Fruit fly (Drosophila melanogaster) whole organism, pupa: ENCODE measurements around the gene Gart.

Source experiments
- CG10348 ChIP-seq: fragments of 200-800 bp; sonication (Bioruptor generic); IDR thresholded peaks from 2 replicates; pipeline ENCODE4 v1.3.6; 2022; ENCODE audit warnings: missing biosample characterization, missing genetic modification characterization
- CG13204 ChIP-seq: fragments of 200-800 bp; sonication (Bioruptor generic); optimal IDR thresholded peaks from 2 replicates; lab custom pipeline; 2018; ENCODE audit warnings: missing biosample characterization, mild to moderate bottlenecking, missing genetic modification characterization, moderate library complexity
- CG14655 ChIP-seq: fragments of 200-800 bp; sonication (Bioruptor generic); optimal IDR thresholded peaks from 3 replicates; lab custom pipeline; 2017; ENCODE audit warnings: mild to moderate bottlenecking, missing biosample characterization, missing genetic modification reagents, missing genetic modification characterization
- CG15710 ChIP-seq: fragments of 200-800 bp; sonication (Bioruptor generic); optimal IDR thresholded peaks from 2 replicates; lab custom pipeline; 2018; ENCODE audit warnings: missing biosample characterization, mild to moderate bottlenecking, missing genetic modification characterization, moderate library complexity
- CG32121 ChIP-seq: fragments of 200-800 bp; sonication (Bioruptor generic); IDR thresholded peaks from 2 replicates; pipeline ENCODE4 v1.3.6; 2022; ENCODE audit warnings: missing biosample characterization, missing genetic modification characterization
- CG4496 ChIP-seq: fragments of 200-800 bp; sonication (Bioruptor generic); IDR thresholded peaks from 3 replicates; pipeline ENCODE4 v1.3.6; 2022; ENCODE audit warnings: missing biosample characterization, missing genetic modification characterization
- CG9948 ChIP-seq: fragments of 200-800 bp; sonication (Bioruptor generic); optimal IDR thresholded peaks from 2 replicates; lab custom pipeline; 2018; ENCODE audit warnings: missing biosample characterization, mild to moderate bottlenecking, missing genetic modification characterization, moderate library complexity
- D1 ChIP-seq: fragments of 200-800 bp; sonication (Bioruptor generic); optimal IDR thresholded peaks from 2 replicates; lab custom pipeline; 2018; ENCODE audit warnings: missing biosample characterization, mild to moderate bottlenecking, missing genetic modification characterization, moderate library complexity
- Ets98B ChIP-seq: fragments of 200-800 bp; sonication (Bioruptor generic); IDR thresholded peaks from 2 replicates; pipeline ENCODE4 v1.3.6; 2022; ENCODE audit warnings: missing biosample characterization, missing genetic modification characterization
- Pif1A ChIP-seq: fragments of 200-800 bp; sonication (Bioruptor generic); optimal IDR thresholded peaks from 3 replicates; lab custom pipeline; 2016; ENCODE audit warnings: missing biosample characterization, missing genetic modification characterization
- Pif1B ChIP-seq: fragments of 200-800 bp; sonication (Bioruptor generic); optimal IDR thresholded peaks from 3 replicates; lab custom pipeline; 2016; ENCODE audit warnings: missing biosample characterization, missing genetic modification characterization

DNA sequence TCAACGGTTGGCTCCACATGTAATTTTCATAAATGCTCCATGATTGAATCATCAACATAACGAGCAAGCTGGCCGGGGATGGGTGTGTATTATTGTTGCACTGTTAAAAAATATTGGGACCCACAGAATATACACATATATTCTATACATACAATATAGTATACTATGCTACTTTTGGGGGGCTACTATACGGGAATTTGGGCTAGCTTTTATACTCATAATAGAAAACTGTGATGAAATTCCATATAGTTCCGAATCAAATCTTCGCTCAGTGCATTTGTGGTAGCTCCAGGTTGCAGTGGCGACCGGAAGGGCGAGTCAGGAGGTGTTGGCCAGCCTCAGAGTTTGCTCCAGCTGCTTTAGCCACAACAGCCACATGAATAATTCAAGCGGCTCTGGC lies 48.2 kb upstream of the Gart start:
- TF ChIP-seq CG14655 (GFP tag; lab: Kevin White, UChicago) (peak; percentile 72), CG9948 (tag; lab: Kevin White, UChicago) (peak; percentile 61), CG15710 (peak; percentile 63), CG10348 (no peak), Ets98B (GFP tag; lab: Robert Waterston, UW) (peak; percentile 33; the same call in 1 of the 2 replicates), D1 (peak; percentile 25), Pif1B (GFP tag; lab: Kevin White, UChicago) (peak; percentile 56), CG32121 (GFP tag; lab: Robert Waterston, UW) (0 out of 2 replicates have a peak, but pooled peaks have one; percentile 20), Pif1A (GFP tag; lab: Kevin White, UChicago) (peak; percentile 82), CG4496 (GFP tag; lab: Robert Waterston, UW) (peak; percentile 66; the same call in 1 of the 3 replicates), CG13204 (GFP tag; lab: Kevin White, UChicago) (no peak)
